Worm (Caenorhabditis elegans): Measurements from ENCODE around the gene nhr-80.

- TF ChIP-seq pha-4 (tag; optimal IDR thresholded peaks at IDR 0.05): no peak
- TF ChIP-seq nhr-237 (tag; optimal IDR thresholded peaks at IDR 0.05): no peak
These were observed 9.2 kb upstream of the nhr-80 start, which contains the start of gene H10E21.5 for ce11 chrIII:23862-24261.

Measured in whole organism, L3 larva.